Worm (Caenorhabditis elegans): Measurements from ENCODE around the gene K09C4.7.
A peak's percentile ranks its signal among the peaks of the same experiment; 100 is the strongest.

The K09C4.7 gene

ce11 chrX:3282306-3282705 is 9.6 kb downstream of the K09C4.7 start, which contains the start of gene K09C4.5:
Gene K09C4.5 (plus strand): TSS chrX:3282631.
- TF ChIP-seq ceh-27 (GFP tag; optimal IDR thresholded peaks at IDR 0.05) (no peak), K11D2.4 (GFP tag; IDR thresholded peaks at IDR 0.05) (no peak), F52B5.7 (tag; optimal IDR thresholded peaks at IDR 0.05) (no peak), F37B4.10 (GFP tag; IDR thresholded peaks at IDR 0.05) (no peak), F22D6.2 (tag; optimal IDR thresholded peaks at IDR 0.05) (no peak), T26A5.8 (tag; optimal IDR thresholded peaks at IDR 0.05) (no peak), tbx-9 (tag; optimal IDR thresholded peaks at IDR 0.05; ENCODE audit: borderline replicate concordance) (no peak), egl-18 (GFP tag; IDR thresholded peaks at IDR 0.05) (no peak), F57C9.4 (tag; optimal IDR thresholded peaks at IDR 0.05) (no peak), ceh-91 (GFP tag; IDR thresholded peaks at IDR 0.05) (no peak)

- TF ChIP-seq mes-4 (tag; optimal IDR thresholded peaks at IDR 0.05), result no peak
- peak; percentile 57 for TF ChIP-seq nhr-80 (tag; optimal IDR thresholded peaks at IDR 0.05)
- TF ChIP-seq lag-1 (GFP tag; IDR thresholded peaks at IDR 0.05), result no peak
- no peak for TF ChIP-seq ZK185.1 (tag; optimal IDR thresholded peaks at IDR 0.05; ENCODE audit: poor library complexity, severe bottlenecking)
These were observed 10.5 kb downstream of the K09C4.7 start for ce11 chrX:3283189-3283588.

- TF ChIP-seq repo-1 (tag; optimal IDR thresholded peaks at IDR 0.05) (no peak), gei-17 (GFP tag; optimal IDR thresholded peaks at IDR 0.05) (no peak), mcd-1 (GFP tag; IDR thresholded peaks at IDR 0.05) (no peak), bed-1 (GFP tag; IDR thresholded peaks at IDR 0.05) (no peak), lin-26 (GFP tag; IDR thresholded peaks at IDR 0.05) (no peak), snpc-4 (GFP tag; optimal IDR thresholded peaks at IDR 0.05) (no peak), snpc-4 (tag; optimal IDR thresholded peaks at IDR 0.05) (no peak), ceh-79 (tag; optimal IDR thresholded peaks at IDR 0.05) (no peak), attf-6 (GFP tag; IDR thresholded peaks at IDR 0.05) (no peak), lag-1 (GFP tag; IDR thresholded peaks at IDR 0.05) (no peak), nhr-179 (tag; optimal IDR thresholded peaks at IDR 0.05) (no peak), lin-35 (GFP tag; optimal IDR thresholded peaks at IDR 0.05) (no peak), Y67H2A.10 (GFP tag; conservative IDR thresholded peaks at IDR 0.05) (no peak), let-526 (GFP tag; IDR thresholded peaks at IDR 0.05) (no peak), sptf-2 (GFP tag; optimal IDR thresholded peaks at IDR 0.05) (no peak), nfyb-1 (GFP tag; IDR thresholded peaks at IDR 0.05) (no peak), lsl-1 (GFP tag; optimal IDR thresholded peaks at IDR 0.05) (no peak)
These were observed 12.3 kb downstream of the K09C4.7 start for ce11 chrX:3284967-3285366.

- TF ChIP-seq ztf-26 (tag; optimal IDR thresholded peaks at IDR 0.05) (no peak), nhr-80 (tag; optimal IDR thresholded peaks at IDR 0.05) (peak; percentile 72), rcor-1 (GFP tag; IDR thresholded peaks at IDR 0.05) (no peak)
These were observed 12.8 kb downstream of the K09C4.7 start for ce11 chrX:3285448-3285847.

ce11 chrX:3289183-3289582 is 16.5 kb downstream of the K09C4.7 start, which contains the start of gene K09C4.4:
Gene K09C4.4 (plus strand): TSS chrX:3289483.
- TF ChIP-seq repo-1 (tag; optimal IDR thresholded peaks at IDR 0.05) (no peak), ztf-25 (GFP tag; IDR thresholded peaks at IDR 0.05) (no peak), lir-1 (GFP tag; conservative IDR thresholded peaks at IDR 0.05) (no peak), snpc-1.3 (tag; optimal IDR thresholded peaks at IDR 0.05; ENCODE audit: insufficient read depth) (no peak), F39B2.1 (GFP tag; IDR thresholded peaks at IDR 0.05) (no peak), nfyb-1 (GFP tag; IDR thresholded peaks at IDR 0.05) (no peak), ztf-6 (GFP tag; IDR thresholded peaks at IDR 0.05) (no peak), aptf-3 (GFP tag; IDR thresholded peaks at IDR 0.05) (no peak), dox-1 (GFP tag; IDR thresholded peaks at IDR 0.05) (no peak)
